Worm (Caenorhabditis elegans): ENCODE results near the gene mix-1.

Gene mix-1

ce11 chrII:10872541-10872940 is 48.5 kb downstream of the mix-1 start, which contains the start of the genes cyn-4 and copz-1:
cyn-4 (minus strand) TSS chrII:10872611.
copz-1 (plus strand) TSS chrII:10872879.
- no peak; the same call in 1 of the 2 replicates for TF ChIP-seq nfyb-1 (GFP tag; IDR thresholded peaks at IDR 0.05)
- TF ChIP-seq F57A8.1 (GFP tag; optimal IDR thresholded peaks at IDR 0.05): no peak
- no peak for TF ChIP-seq K11D2.4 (GFP tag; IDR thresholded peaks at IDR 0.05)
- TF ChIP-seq F33H1.4 (GFP tag; IDR thresholded peaks at IDR 0.05): peak; percentile 93
- TF ChIP-seq hrde-1 (tag; optimal IDR thresholded peaks at IDR 0.05; ENCODE audit: borderline replicate concordance): no peak
- no peak for TF ChIP-seq zim-3 (tag; optimal IDR thresholded peaks at IDR 0.05)
- 0 out of 2 replicates have a peak, but pooled peaks have one; percentile 14 for TF ChIP-seq egrh-3 (GFP tag; IDR thresholded peaks at IDR 0.05)
- no peak for TF ChIP-seq T07F8.4 (tag; optimal IDR thresholded peaks at IDR 0.05)
- peak; percentile 21 for TF ChIP-seq nhr-80 (tag; optimal IDR thresholded peaks at IDR 0.05)
- TF ChIP-seq attf-5 (GFP tag; optimal IDR thresholded peaks at IDR 0.05): peak; percentile 88
- peak; percentile 75; the same call in 1 of the 2 replicates for TF ChIP-seq madf-6 (GFP tag; IDR thresholded peaks at IDR 0.05)
- TF ChIP-seq egl-18 (GFP tag; IDR thresholded peaks at IDR 0.05): no peak
- TF ChIP-seq gei-17 (GFP tag; optimal IDR thresholded peaks at IDR 0.05): no peak
- TF ChIP-seq let-607 (tag; optimal IDR thresholded peaks at IDR 0.05): peak in 1 of 2 experiments; percentile 72
- TF ChIP-seq efl-1 (GFP tag; optimal IDR thresholded peaks at IDR 0.05): peak; percentile 40
- no peak for TF ChIP-seq ceh-79 (tag; optimal IDR thresholded peaks at IDR 0.05)
- TF ChIP-seq madf-3 (GFP tag; IDR thresholded peaks at IDR 0.05): no peak
- no peak for TF ChIP-seq lag-1 (GFP tag; IDR thresholded peaks at IDR 0.05)
- TF ChIP-seq lin-26 (GFP tag; IDR thresholded peaks at IDR 0.05): no peak
- TF ChIP-seq hlh-12 (tag; optimal IDR thresholded peaks at IDR 0.05): no peak
- no peak for TF ChIP-seq hsf-1 (GFP tag; IDR thresholded peaks at IDR 0.05)
- no peak for TF ChIP-seq mes-4 (tag; optimal IDR thresholded peaks at IDR 0.05)
- peak; percentile 70 for TF ChIP-seq lsl-1 (GFP tag; optimal IDR thresholded peaks at IDR 0.05)
- no peak for TF ChIP-seq tlf-1 (GFP tag; optimal IDR thresholded peaks at IDR 0.05)
- TF ChIP-seq dpff-1 (tag; optimal IDR thresholded peaks at IDR 0.05): no peak
- TF ChIP-seq madf-8 (GFP tag; conservative IDR thresholded peaks at IDR 0.05): peak; percentile 39; the same call in 1 of the 2 replicates
- TF ChIP-seq pha-4 (tag; optimal IDR thresholded peaks at IDR 0.05): peak; percentile 5
- peak; percentile 47 for TF ChIP-seq K12H6.12 (tag; optimal IDR thresholded peaks at IDR 0.05)
- no peak for TF ChIP-seq sptf-2 (GFP tag; optimal IDR thresholded peaks at IDR 0.05)
- TF ChIP-seq snpc-4 (GFP tag; optimal IDR thresholded peaks at IDR 0.05): peak; percentile 13
- peak in 3 of 4 experiments; percentile 24 to 51 (median 47) for TF ChIP-seq snpc-4 (tag; optimal IDR thresholded peaks at IDR 0.05)
- no peak for TF ChIP-seq unc-62 (GFP tag; optimal IDR thresholded peaks at IDR 0.05)
- TF ChIP-seq rcor-1 (GFP tag; IDR thresholded peaks at IDR 0.05): peak; percentile 43; the same call in 1 of the 2 replicates
- peak; percentile 84 for TF ChIP-seq dox-1 (GFP tag; IDR thresholded peaks at IDR 0.05)
- peak; percentile 84 for TF ChIP-seq B0019.2 (GFP tag; conservative IDR thresholded peaks at IDR 0.05)
- peak; percentile 34 for TF ChIP-seq xnd-1 (tag; optimal IDR thresholded peaks at IDR 0.05)
- TF ChIP-seq Y53F4B.3 (GFP tag; IDR thresholded peaks at IDR 0.05): no peak
- TF ChIP-seq lsy-27 (tag; optimal IDR thresholded peaks at IDR 0.05; ENCODE audit: borderline replicate concordance, insufficient read depth): no peak
- no peak for TF ChIP-seq T26A5.8 (tag; optimal IDR thresholded peaks at IDR 0.05)
- peak; percentile 59 for TF ChIP-seq lin-54 (GFP tag; optimal IDR thresholded peaks at IDR 0.05)
- TF ChIP-seq D2030.7 (GFP tag; IDR thresholded peaks at IDR 0.05): peak; percentile 73
- TF ChIP-seq F57C9.4 (tag; optimal IDR thresholded peaks at IDR 0.05): no peak
- TF ChIP-seq mcd-1 (GFP tag; IDR thresholded peaks at IDR 0.05): peak; percentile 67
- peak; percentile 35 for TF ChIP-seq dpl-1 (GFP tag; optimal IDR thresholded peaks at IDR 0.05)
- TF ChIP-seq him-1 (tag; optimal IDR thresholded peaks at IDR 0.05): peak; percentile 33
- peak; percentile 55 for TF ChIP-seq lin-40 (tag; optimal IDR thresholded peaks at IDR 0.05)
- TF ChIP-seq nhr-27 (tag; optimal IDR thresholded peaks at IDR 0.05): no peak
- no peak for TF ChIP-seq nfya-2 (GFP tag; IDR thresholded peaks at IDR 0.05)
- TF ChIP-seq ztf-28 (GFP tag; IDR thresholded peaks at IDR 0.05): 0 out of 2 replicates have a peak, but pooled peaks have one; percentile 49

Measured in whole organism, young adult.